Fruit fly (Drosophila melanogaster): ENCODE data around the gene Erk7.

Erk7 gene

dm6 chrX:9252051-9252708 lies 15.3 kb downstream of the Erk7 start:
- TF ChIP-seq Hr38 (GFP tag; optimal IDR thresholded peaks at IDR 0.05) = no peak
- no peak for TF ChIP-seq CG6854 (GFP tag; optimal IDR thresholded peaks at IDR 0.05)
- TF ChIP-seq dsx (GFP tag; optimal IDR thresholded peaks at IDR 0.05; ENCODE audit: poor library complexity, severe bottlenecking) = peak; percentile 13
- TF ChIP-seq Smox (GFP tag; optimal IDR thresholded peaks at IDR 0.05) = no peak
- TF ChIP-seq Eip93F (GFP tag; optimal IDR thresholded peaks at IDR 0.05) = no peak
- TF ChIP-seq Sox14 (GFP tag; optimal IDR thresholded peaks at IDR 0.05) = peak; percentile 64
- TF ChIP-seq CG32006 (GFP tag; optimal IDR thresholded peaks at IDR 0.05) = peak; percentile 20
- no peak for TF ChIP-seq fkh (GFP tag; optimal IDR thresholded peaks at IDR 0.05)
- TF ChIP-seq Met (GFP tag; optimal IDR thresholded peaks at IDR 0.05) = no peak
- TF ChIP-seq CG9139 (GFP tag; optimal IDR thresholded peaks at IDR 0.05) = peak; percentile 46
- TF ChIP-seq Hr39 (GFP tag; optimal IDR thresholded peaks at IDR 0.05) = no peak
- TF ChIP-seq lz (GFP tag; optimal IDR thresholded peaks at IDR 0.05) = peak; percentile 12
- TF ChIP-seq Ets96B (tag; optimal IDR thresholded peaks at IDR 0.05) = no peak
- TF ChIP-seq salr (GFP tag; optimal IDR thresholded peaks at IDR 0.05) = no peak
- TF ChIP-seq CG4318 (GFP tag; optimal IDR thresholded peaks at IDR 0.05) = no peak
- peak; percentile 53 for TF ChIP-seq Eip78C (GFP tag)
- TF ChIP-seq CG6276 (GFP tag; optimal IDR thresholded peaks at IDR 0.05) = no peak
- TF ChIP-seq CG10669 (GFP tag; optimal IDR thresholded peaks at IDR 0.05) = no peak
- TF ChIP-seq dac (GFP tag; optimal IDR thresholded peaks at IDR 0.05) = peak; percentile 9
- no peak for TF ChIP-seq spab (GFP tag; optimal IDR thresholded peaks at IDR 0.05)
- TF ChIP-seq svp (GFP tag) = peak; percentile 68
- TF ChIP-seq CG6808 (GFP tag; optimal IDR thresholded peaks at IDR 0.05) = peak; percentile 34
- no peak for TF ChIP-seq CG3032 (tag; optimal IDR thresholded peaks at IDR 0.05)
- peak; percentile 45 for TF ChIP-seq CG8119 (GFP tag; IDR thresholded peaks at IDR 0.05)
- TF ChIP-seq pdm3 (GFP tag; optimal IDR thresholded peaks at IDR 0.05) = peak; percentile 15
- no peak for TF ChIP-seq CG8319 (GFP tag; optimal IDR thresholded peaks at IDR 0.05)
- no peak for TF ChIP-seq CG16779 (tag; optimal IDR thresholded peaks at IDR 0.05)
- no peak for TF ChIP-seq achi (GFP tag; optimal IDR thresholded peaks at IDR 0.05)
- TF ChIP-seq cyc (GFP tag; optimal IDR thresholded peaks at IDR 0.05) = no peak
- TF ChIP-seq Sox15 (GFP tag; optimal IDR thresholded peaks at IDR 0.05) = no peak
- TF ChIP-seq Sox102F (GFP tag; optimal IDR thresholded peaks at IDR 0.05) = no peak
- peak; percentile 41; the same call in 1 of the 2 replicates for TF ChIP-seq CG15336 (GFP tag; IDR thresholded peaks at IDR 0.05)
- TF ChIP-seq CG1621 (tag; optimal IDR thresholded peaks at IDR 0.05) = peak; percentile 42
- TF ChIP-seq fd85E (GFP tag; optimal IDR thresholded peaks at IDR 0.05) = no peak
- TF ChIP-seq CG6163 (GFP tag; IDR thresholded peaks at IDR 0.05) = peak; percentile 57; the same call in 2 of the 3 replicates
- TF ChIP-seq net (GFP tag; optimal IDR thresholded peaks at IDR 0.05) = no peak
- peak; percentile 1 for TF ChIP-seq CG8632 (GFP tag; optimal IDR thresholded peaks at IDR 0.05)
- TF ChIP-seq eg (GFP tag; IDR thresholded peaks at IDR 0.05) = peak; percentile 68
- peak; percentile 27; the same call in 1 of the 2 replicates for TF ChIP-seq CG11294 (GFP tag; IDR thresholded peaks at IDR 0.05)
- TF ChIP-seq CG11902 (GFP tag; optimal IDR thresholded peaks at IDR 0.05) = no peak
- TF ChIP-seq Gug (GFP tag; IDR thresholded peaks at IDR 0.05) = no peak; the same call in 1 of the 2 replicates
- peak; percentile 13 for TF ChIP-seq vri (GFP tag; optimal IDR thresholded peaks at IDR 0.05)
- TF ChIP-seq topi (GFP tag; optimal IDR thresholded peaks at IDR 0.05) = peak; percentile 12
